Worm (Caenorhabditis elegans) whole organism, late embryonic: ENCODE data around the gene nob-1.
A peak's percentile ranks its signal among the peaks of the same experiment; 100 is the strongest.

Experiments used
- C38D4.7 ChIP-seq: fragments of 200-800 bp; sonication (Bioruptor generic); optimal IDR thresholded peaks from 2 replicates; lab custom pipeline; 2018; ENCODE audit warnings: mild to moderate bottlenecking, missing genetic modification characterization, moderate library complexity, missing compliant biosample characterization
- Y22D7AL.16 ChIP-seq: sonication (generic microtip); optimal IDR thresholded peaks from 2 replicates; lab custom pipeline; 2016; ENCODE audit warnings: missing genetic modification characterization, missing compliant biosample characterization
- ama-1 ChIP-seq: fragments of 150-350 bp; optimal IDR thresholded peaks from 2 replicates; lab custom pipeline; 2014
- ceh-14 ChIP-seq: sonication (generic microtip); optimal IDR thresholded peaks from 2 replicates; lab custom pipeline; 2016; ENCODE audit warnings: missing genotype, missing genetic modification characterization, missing compliant biosample characterization
- ceh-18 ChIP-seq: sonication (generic microtip); optimal IDR thresholded peaks from 2 replicates; lab custom pipeline; 2016; ENCODE audit warnings: missing genetic modification characterization, missing compliant biosample characterization
- ceh-22 ChIP-seq: sonication (generic microtip); optimal IDR thresholded peaks from 2 replicates; lab custom pipeline; 2017; ENCODE audit warnings: missing biosample characterization, missing genetic modification characterization
- ceh-45 ChIP-seq: fragments of 200-800 bp; sonication (Bioruptor generic); IDR thresholded peaks from 2 replicates; pipeline ENCODE4 v1.3.6; 2022; ENCODE audit warnings: missing genetic modification reagents, missing genetic modification characterization, missing compliant biosample characterization
- ceh-48 ChIP-seq: sonication (generic microtip); optimal IDR thresholded peaks from 2 replicates; lab custom pipeline; 2016; ENCODE audit warnings: missing genetic modification characterization, inconsistent platforms, missing compliant biosample characterization
- ceh-6 ChIP-seq: fragments of 200-800 bp; sonication (Bioruptor generic); optimal IDR thresholded peaks from 2 replicates; lab custom pipeline; 2018; ENCODE audit warnings: mild to moderate bottlenecking, missing genetic modification characterization, missing compliant biosample characterization
- dmd-4 ChIP-seq: sonication (generic microtip); optimal IDR thresholded peaks from 2 replicates; lab custom pipeline; 2016; ENCODE audit warnings: borderline replicate concordance, missing genetic modification characterization, missing compliant biosample characterization
- dve-1 ChIP-seq: sonication (generic microtip); optimal IDR thresholded peaks from 2 replicates; lab custom pipeline; 2017; ENCODE audit warnings: antibody characterized with exemption, mild to moderate bottlenecking, missing genetic modification characterization, missing compliant biosample characterization
- elt-4 ChIP-seq: sonication (generic microtip); optimal IDR thresholded peaks from 2 replicates; lab custom pipeline; 2016; ENCODE audit warnings: missing genetic modification characterization, missing compliant biosample characterization
- ets-4 ChIP-seq: sonication (generic microtip); optimal IDR thresholded peaks from 2 replicates; lab custom pipeline; 2016; ENCODE audit warnings: missing genetic modification characterization, missing compliant biosample characterization
- fax-1 ChIP-seq: sonication (generic microtip); optimal IDR thresholded peaks from 2 replicates; lab custom pipeline; 2016; ENCODE audit warnings: missing genotype, missing genetic modification characterization, missing compliant biosample characterization
- gmeb-2 ChIP-seq: sonication (generic microtip); optimal IDR thresholded peaks from 2 replicates; lab custom pipeline; 2016; ENCODE audit warnings: missing genetic modification characterization, inconsistent platforms, missing compliant biosample characterization
- hlh-13 ChIP-seq: fragments of 200-800 bp; sonication (Bioruptor generic); optimal IDR thresholded peaks from 2 replicates; lab custom pipeline; 2018; ENCODE audit warnings: mild to moderate bottlenecking, missing genetic modification characterization, missing compliant biosample characterization
- hlh-30 ChIP-seq: sonication (generic microtip); optimal IDR thresholded peaks from 2 replicates; lab custom pipeline; 2017; ENCODE audit warnings: antibody characterized with exemption, missing genetic modification characterization, missing compliant biosample characterization; ENCODE audit not compliant: insufficient read depth
- lim-6 ChIP-seq: sonication (generic microtip); optimal IDR thresholded peaks from 2 replicates; lab custom pipeline; 2016; ENCODE audit warnings: missing genetic modification characterization, missing compliant biosample characterization
- madf-2 ChIP-seq: sonication (generic microtip); optimal IDR thresholded peaks from 2 replicates; lab custom pipeline; 2017; ENCODE audit warnings: missing genetic modification characterization, missing compliant biosample characterization
- mec-3 ChIP-seq: sonication (generic microtip); optimal IDR thresholded peaks from 2 replicates; lab custom pipeline; 2016; ENCODE audit warnings: borderline replicate concordance, missing genetic modification characterization, missing compliant biosample characterization
- nfya-1 ChIP-seq: sonication (generic microtip); optimal IDR thresholded peaks from 2 replicates; lab custom pipeline; 2017; ENCODE audit warnings: missing genetic modification characterization, mild to moderate bottlenecking, missing compliant biosample characterization, antibody characterized with exemption, moderate library complexity
- nhr-11 ChIP-seq: fragments of 150-350 bp; optimal IDR thresholded peaks from 2 replicates; lab custom pipeline; 2014; ENCODE audit warnings: missing biosample characterization, missing genetic modification characterization
- nhr-232 ChIP-seq: sonication (generic microtip); optimal IDR thresholded peaks from 2 replicates; lab custom pipeline; 2016; ENCODE audit warnings: missing genetic modification characterization, missing compliant biosample characterization
- npax-4 ChIP-seq: sonication (generic microtip); optimal IDR thresholded peaks from 2 replicates; lab custom pipeline; 2016; ENCODE audit warnings: missing genetic modification characterization, missing compliant biosample characterization
- odd-2 ChIP-seq: sonication (generic microtip); optimal IDR thresholded peaks from 2 replicates; lab custom pipeline; 2017; ENCODE audit warnings: antibody characterized with exemption, mild to moderate bottlenecking, missing genetic modification characterization, missing compliant biosample characterization
- pat-9 ChIP-seq: fragments of 200-800 bp; sonication (Bioruptor generic); optimal IDR thresholded peaks from 2 replicates; lab custom pipeline; 2018; ENCODE audit warnings: mild to moderate bottlenecking, missing genetic modification characterization, moderate library complexity, missing compliant biosample characterization
- pha-2 ChIP-seq: sonication (generic microtip); optimal IDR thresholded peaks from 2 replicates; lab custom pipeline; 2017; ENCODE audit warnings: mild to moderate bottlenecking, missing genetic modification characterization, missing compliant biosample characterization
- rnt-1 ChIP-seq: sonication (generic microtip); optimal IDR thresholded peaks from 2 replicates; lab custom pipeline; 2016; ENCODE audit warnings: missing genetic modification characterization, missing compliant biosample characterization
- unc-3 ChIP-seq, 2 experiments: fragments of 200-800 bp in 1 of 2; sonication (Bioruptor generic) in 1 of 2; sonication (generic microtip) in 1 of 2; conservative IDR thresholded peaks in 1 of 2; optimal IDR thresholded peaks in 1 of 2; 2 replicates each; pipeline versions ENCODE4 v1.3.6 to Lab custom; 2016 to 2022; ENCODE audit warnings: missing compliant biosample characterization in 2 of 2, missing genetic modification characterization in 2 of 2, missing genetic modification reagents in 1 of 2
- unc-42 ChIP-seq: sonication (generic microtip); optimal IDR thresholded peaks from 2 replicates; lab custom pipeline; 2016; ENCODE audit warnings: missing genotype, missing genetic modification characterization, missing compliant biosample characterization
- unc-55 ChIP-seq: sonication (generic microtip); optimal IDR thresholded peaks from 2 replicates; lab custom pipeline; 2017; ENCODE audit warnings: missing biosample characterization, missing genetic modification reagents, missing genetic modification characterization
- unc-86 ChIP-seq: sonication (generic microtip); optimal IDR thresholded peaks from 2 replicates; lab custom pipeline; 2016; ENCODE audit warnings: missing genetic modification characterization, missing compliant biosample characterization
- ztf-16 ChIP-seq: sonication (generic microtip); optimal IDR thresholded peaks from 2 replicates; lab custom pipeline; 2017; ENCODE audit warnings: missing genetic modification characterization, missing compliant biosample characterization

nob-1 gene

DNA sequence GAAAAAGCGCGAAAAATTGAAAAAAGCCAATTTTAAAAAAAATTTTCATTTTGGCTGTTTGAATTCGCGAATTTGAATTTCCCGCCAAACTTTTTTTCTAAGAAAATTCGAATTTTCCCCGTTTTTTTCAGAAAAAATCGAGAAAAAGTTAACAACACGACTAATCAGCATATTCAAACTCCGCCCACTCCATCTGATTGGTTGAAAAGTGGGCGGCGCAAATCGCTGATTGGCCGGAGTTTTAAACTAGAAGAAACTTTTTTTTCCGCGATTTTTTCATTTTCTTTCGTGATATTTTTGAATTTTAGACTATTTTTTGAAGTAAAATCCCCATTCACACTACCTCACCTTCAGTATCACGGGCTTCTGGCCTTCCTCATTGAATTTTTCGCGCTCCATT lies 24.6 kb downstream of the nob-1 start:
- TF ChIP-seq nfya-1 (tag; lab: Kevin White, UChicago) (peak; percentile 89), ceh-48 (tag; lab: Kevin White, UChicago) (no peak)

DNA sequence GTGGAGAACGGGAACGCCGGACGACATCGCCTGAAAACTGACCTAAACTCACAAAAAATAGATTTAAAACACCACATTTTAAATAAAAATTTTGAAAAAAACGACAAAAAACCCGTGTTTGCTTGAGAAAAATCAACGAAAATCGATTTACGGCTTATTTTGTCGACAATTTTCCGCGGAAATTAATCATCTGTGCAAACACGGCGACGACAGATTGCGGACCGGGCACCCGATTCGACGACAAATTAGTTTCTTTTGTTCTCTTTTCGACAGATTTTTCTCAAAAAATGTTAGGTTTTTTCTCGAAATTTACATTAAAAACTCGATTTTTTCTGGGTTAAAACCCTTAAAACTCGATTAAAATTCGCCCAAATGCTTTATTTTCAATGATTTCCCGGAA lies 25.7 kb downstream of the nob-1 start, which contains the start of gene arx-3:
Gene arx-3, minus strand, starts transcription at position 30 of the 400 bp plus-strand sequence.
- TF ChIP-seq nhr-232 = no peak
- no peak for TF ChIP-seq lim-6 (tag; lab: Kevin White, UChicago)
- no peak for TF ChIP-seq ceh-6 (GFP tag; lab: Kevin White, UChicago)
- TF ChIP-seq nhr-11 = no peak
- TF ChIP-seq hlh-30 = no peak
- no peak for TF ChIP-seq gmeb-2
- TF ChIP-seq unc-42 (tag; lab: Kevin White, UChicago) = peak; percentile 92
- no peak for TF ChIP-seq ztf-16 (tag; lab: Kevin White, UChicago)
- TF ChIP-seq ceh-45 (GFP tag; lab: Robert Waterston, UW) = no peak
- TF ChIP-seq fax-1 (tag; lab: Kevin White, UChicago) = no peak
- no peak for TF ChIP-seq dve-1 (tag; lab: Kevin White, UChicago)
- no peak for TF ChIP-seq unc-86 (tag; lab: Kevin White, UChicago)
- peak; percentile 35 for TF ChIP-seq nfya-1 (tag; lab: Kevin White, UChicago)
- no peak for TF ChIP-seq ceh-14 (tag; lab: Kevin White, UChicago)
- no peak for TF ChIP-seq npax-4 (tag; lab: Kevin White, UChicago)
- no peak for TF ChIP-seq ceh-18 (tag; lab: Kevin White, UChicago)
- no peak for TF ChIP-seq ets-4 (tag; lab: Kevin White, UChicago)
- no peak for TF ChIP-seq unc-55
- TF ChIP-seq ceh-48 (tag; lab: Kevin White, UChicago) = peak; percentile 63

DNA sequence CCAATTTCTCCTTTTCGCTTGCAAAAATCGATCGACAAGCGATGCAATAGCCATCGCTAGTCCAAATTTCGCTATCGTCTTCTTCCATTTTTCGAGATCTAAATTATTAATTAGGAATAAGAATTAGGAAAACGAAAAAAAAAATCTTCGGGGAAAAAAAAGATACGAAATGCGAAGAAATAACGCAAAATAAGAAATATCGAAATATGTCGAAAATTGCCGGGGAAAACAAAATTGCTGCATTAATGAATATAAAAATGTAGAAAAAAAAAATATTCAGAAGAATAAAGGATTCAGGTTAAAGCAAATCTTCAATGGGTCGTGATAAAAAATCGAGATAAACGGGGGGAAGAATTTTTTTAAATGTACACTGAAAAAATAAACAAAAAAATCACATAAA lies 31.9 kb downstream of the nob-1 start, which contains the start of gene Y79H2A.3:
Gene Y79H2A.3, minus strand, starts transcription at position 101 of the 400 bp plus-strand sequence.
- no peak for TF ChIP-seq ceh-18 (tag; lab: Kevin White, UChicago)
- no peak for TF ChIP-seq odd-2 (tag; lab: Kevin White, UChicago)
- no peak for TF ChIP-seq dmd-4 (tag; lab: Kevin White, UChicago)
- TF ChIP-seq ceh-14 (tag; lab: Kevin White, UChicago) = no peak
- no peak for TF ChIP-seq madf-2 (tag; lab: Kevin White, UChicago)
- no peak for TF ChIP-seq pat-9 (tag; lab: Kevin White, UChicago)
- no peak for TF ChIP-seq dve-1 (tag; lab: Kevin White, UChicago)
- no peak for TF ChIP-seq unc-42 (tag; lab: Kevin White, UChicago)

DNA sequence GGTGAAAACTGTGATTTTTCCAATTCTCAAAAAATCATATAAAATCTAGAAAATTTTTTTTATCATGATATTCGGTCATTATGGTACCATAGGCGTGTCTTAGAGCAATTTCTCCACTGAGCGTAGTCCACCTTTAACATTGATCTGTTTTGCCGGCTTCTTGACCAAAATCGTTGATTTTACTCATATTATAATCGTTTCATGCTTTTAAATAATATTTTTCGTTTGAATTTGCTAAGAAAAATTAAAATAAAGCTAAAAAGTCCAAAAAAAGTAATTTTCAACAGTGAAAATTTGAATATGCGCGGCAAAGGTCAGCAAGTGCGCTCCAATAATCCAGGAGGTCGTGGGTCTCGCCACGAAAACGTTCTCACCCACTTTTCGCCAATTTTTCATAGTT lies 43.1 kb downstream of the nob-1 start, which contains the start of gene Y79H2A.4:
Gene Y79H2A.4, plus strand, starts transcription at position 301 of the 400 bp plus-strand sequence.
- TF ChIP-seq pha-2 (tag; lab: Kevin White, UChicago) = no peak
- TF ChIP-seq nhr-232 = no peak
- no peak for TF ChIP-seq rnt-1 (tag; lab: Kevin White, UChicago)
- no peak for TF ChIP-seq Y22D7AL.16 (tag; lab: Kevin White, UChicago)
- TF ChIP-seq hlh-13 (GFP tag; lab: Kevin White, UChicago) = no peak
- no peak for TF ChIP-seq odd-2 (tag; lab: Kevin White, UChicago)
- TF ChIP-seq ama-1 = no peak
- TF ChIP-seq nfya-1 (tag; lab: Kevin White, UChicago) = no peak
- no peak for TF ChIP-seq ceh-18 (tag; lab: Kevin White, UChicago)
- TF ChIP-seq dve-1 (tag; lab: Kevin White, UChicago) = no peak
- no peak for TF ChIP-seq ceh-22 (tag; lab: Kevin White, UChicago)
- TF ChIP-seq elt-4 (tag; lab: Kevin White, UChicago) = no peak
- no peak for TF ChIP-seq mec-3 (tag; lab: Kevin White, UChicago)
- TF ChIP-seq unc-3 (GFP tag; conservative IDR thresholded peaks at IDR 0.05; lab: Robert Waterston, UW) = no peak
- TF ChIP-seq unc-3 (tag; optimal IDR thresholded peaks at IDR 0.05; lab: Kevin White, UChicago) = no peak
- TF ChIP-seq C38D4.7 (GFP tag; lab: Kevin White, UChicago) = no peak
- TF ChIP-seq npax-4 (tag; lab: Kevin White, UChicago) = no peak
- no peak for TF ChIP-seq dmd-4 (tag; lab: Kevin White, UChicago)
